Worm (Caenorhabditis elegans) whole organism, mixed stage, embryonic: Measurements from ENCODE around the gene rde-4.

Experiments
- M03D4.4 ChIP-seq: sonication (generic microtip); optimal IDR thresholded peaks from 2 replicates; lab custom pipeline; 2017; ENCODE audit warnings: mild to moderate bottlenecking, missing genetic modification characterization, missing compliant biosample characterization
- ces-1 ChIP-seq: fragments of 150-350 bp; optimal IDR thresholded peaks from 2 replicates; lab custom pipeline; 2014; ENCODE audit warnings: missing biosample characterization, missing genetic modification reagents, missing genetic modification characterization
- elt-3 ChIP-seq: fragments of 150-350 bp; optimal IDR thresholded peaks from 2 replicates; lab custom pipeline; 2014; ENCODE audit warnings: missing biosample characterization, missing genetic modification characterization
- mep-1 ChIP-seq: fragments of 150-350 bp; optimal IDR thresholded peaks from 2 replicates; lab custom pipeline; 2017; ENCODE audit warnings: missing biosample characterization, missing genetic modification reagents, missing genetic modification characterization, inconsistent platforms
- nhr-12 ChIP-seq: fragments of 150-350 bp; optimal IDR thresholded peaks from 2 replicates; lab custom pipeline; 2014; ENCODE audit warnings: missing biosample characterization, missing genetic modification characterization
- pha-4 ChIP-seq: fragments of 150-350 bp; optimal IDR thresholded peaks from 2 replicates; lab custom pipeline; 2018; ENCODE audit warnings: missing biosample characterization, missing genetic modification reagents, missing genetic modification characterization
- sem-2 ChIP-seq: fragments of 200-800 bp; sonication (Bioruptor generic); optimal IDR thresholded peaks from 2 replicates; lab custom pipeline; 2018; ENCODE audit warnings: mild to moderate bottlenecking, missing genetic modification characterization, missing compliant biosample characterization
- sptf-1 ChIP-seq: sonication (generic microtip); optimal IDR thresholded peaks from 2 replicates; lab custom pipeline; 2017; ENCODE audit warnings: mild to moderate bottlenecking, missing genetic modification characterization, moderate library complexity, missing compliant biosample characterization
- unc-120 ChIP-seq: sonication (generic microtip); optimal IDR thresholded peaks from 2 replicates; lab custom pipeline; 2017; ENCODE audit warnings: missing genetic modification characterization, missing compliant biosample characterization; ENCODE audit not compliant: poor library complexity, severe bottlenecking
- unc-39 ChIP-seq: fragments of 150-350 bp; optimal IDR thresholded peaks from 2 replicates; lab custom pipeline; 2014; ENCODE audit warnings: missing biosample characterization, missing genetic modification characterization
- unc-62 ChIP-seq: fragments of 150-350 bp; optimal IDR thresholded peaks from 2 replicates; lab custom pipeline; 2014; ENCODE audit warnings: missing biosample characterization, missing genetic modification reagents, missing genetic modification characterization
- ztf-11 ChIP-seq: fragments of 150-350 bp; optimal IDR thresholded peaks from 2 replicates; lab custom pipeline; 2014; ENCODE audit warnings: missing biosample characterization, missing genetic modification characterization

DNA sequence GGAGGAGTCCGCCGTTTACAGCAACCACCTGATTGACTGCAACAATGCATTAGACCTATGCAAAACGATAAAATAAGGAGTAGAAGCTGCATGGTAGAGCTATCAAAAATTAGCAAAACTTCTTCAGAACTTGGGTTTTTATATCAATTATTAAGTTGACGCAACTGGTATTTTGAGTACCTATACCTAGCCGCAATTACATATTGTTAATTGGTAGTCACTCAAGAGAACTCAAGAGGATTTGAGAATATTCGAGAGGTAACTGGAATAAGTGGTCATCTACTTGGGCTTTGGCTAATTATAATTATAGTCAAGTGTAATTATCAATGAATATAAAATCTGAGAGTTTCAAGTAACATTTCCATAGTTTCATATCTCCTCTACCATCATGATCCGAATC lies 17.2 kb downstream of the rde-4 start, which contains the start of the genes T20G5.13 and T20G5.12:
- TF ChIP-seq sem-2 (GFP tag; lab: Kevin White, UChicago) (no peak), mep-1 (tag; lab: Kevin White, UChicago) (no peak), unc-62 (GFP tag; lab: Kevin White, UChicago) (no peak), unc-39 (tag; lab: Kevin White, UChicago) (no peak), ces-1 (GFP tag; lab: Kevin White, UChicago) (no peak), ztf-11 (tag; lab: Kevin White, UChicago) (no peak), M03D4.4 (tag; lab: Kevin White, UChicago) (no peak), sptf-1 (tag; lab: Kevin White, UChicago) (no peak), elt-3 (tag; lab: Kevin White, UChicago) (no peak), pha-4 (tag; lab: Kevin White, UChicago) (no peak), nhr-12 (tag; lab: Kevin White, UChicago) (no peak), unc-120 (tag; lab: Kevin White, UChicago) (no peak)
